Worm (Caenorhabditis elegans): Measurements from ENCODE around the gene rrc-1.

The rrc-1 gene

DNA sequence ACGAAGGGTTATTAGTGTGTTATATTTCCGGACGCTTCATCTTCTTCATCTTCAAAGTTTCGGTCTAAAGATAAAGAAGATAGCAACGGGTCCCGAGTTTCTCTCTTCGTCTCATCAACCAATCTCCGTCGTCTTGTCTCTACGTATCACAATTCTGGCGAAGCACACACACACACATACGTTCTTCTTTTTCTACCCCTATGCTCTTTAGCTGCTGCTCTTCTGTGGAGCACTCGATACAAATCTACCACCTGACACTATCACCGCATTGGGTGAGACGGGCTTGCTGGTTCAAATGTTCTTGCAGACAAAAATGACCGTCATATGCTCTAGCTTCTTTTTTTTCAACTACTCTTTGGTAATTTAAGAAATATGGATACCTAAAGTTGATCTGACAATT lies 1.3 kb upstream of the rrc-1 start:
- TF ChIP-seq aha-1 (tag) (peak; percentile 14), hlh-11 (tag; optimal IDR thresholded peaks at IDR 0.05) (peak; percentile 41), nhr-11 (tag; optimal IDR thresholded peaks at IDR 0.05) (peak; percentile 28), nhr-28 (tag; optimal IDR thresholded peaks at IDR 0.05) (no peak), tra-1 (GFP tag; IDR thresholded peaks at IDR 0.05) (no peak), mxl-2 (GFP tag; conservative IDR thresholded peaks at IDR 0.05) (no peak), Y105C5A.15 (GFP tag; IDR thresholded peaks at IDR 0.05) (no peak), madf-5 (GFP tag; IDR thresholded peaks at IDR 0.05) (no peak), nhr-6 (tag; optimal IDR thresholded peaks at IDR 0.05) (no peak), hif-1 (tag; optimal IDR thresholded peaks at IDR 0.05) (no peak), daf-16 (GFP tag; optimal IDR thresholded peaks at IDR 0.05) (no peak), daf-16 (tag; optimal IDR thresholded peaks at IDR 0.05) (no peak), lin-29 (GFP tag; IDR thresholded peaks at IDR 0.05) (no peak), hlh-30 (tag; optimal IDR thresholded peaks at IDR 0.05; ENCODE audit: insufficient read depth) (peak; percentile 20), cey-2 (tag; optimal IDR thresholded peaks at IDR 0.05; ENCODE audit: borderline replicate concordance, insufficient read depth) (no peak)

DNA sequence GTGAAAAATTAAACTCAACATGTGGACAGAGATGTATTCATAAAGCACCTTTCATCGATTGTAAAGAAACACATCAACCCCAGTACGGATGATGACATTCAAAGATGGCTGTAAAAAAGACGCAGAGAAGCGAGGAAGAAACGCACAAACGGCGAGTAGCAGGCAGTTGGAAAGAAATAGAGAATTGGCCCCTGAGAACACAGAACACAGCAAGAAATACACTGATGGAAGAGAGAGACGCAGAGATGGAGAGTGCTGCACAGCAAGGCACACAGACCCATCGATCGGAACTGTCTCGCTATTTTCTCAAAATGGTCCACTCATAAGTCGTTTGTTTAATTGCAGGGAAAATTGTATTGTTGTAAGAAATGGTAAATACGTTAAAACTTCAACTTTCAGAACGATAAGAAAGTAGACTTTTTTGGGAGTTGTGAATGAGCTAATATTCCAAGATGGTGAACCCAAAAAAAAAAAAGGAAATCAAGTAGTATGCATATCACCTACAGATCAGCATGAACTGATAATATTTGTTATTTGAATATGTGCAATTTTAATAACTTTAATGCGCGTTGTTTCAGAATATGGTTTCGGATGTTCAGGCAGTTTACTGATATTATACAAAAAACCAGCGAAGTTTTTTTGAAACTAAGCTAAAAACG lies 8.4 kb downstream of the rrc-1 start:
- no peak for TF ChIP-seq mdt-29 (GFP tag; IDR thresholded peaks at IDR 0.05)
- peak; percentile 45 for TF ChIP-seq nhr-28 (tag; optimal IDR thresholded peaks at IDR 0.05)
- peak; percentile 70 for TF ChIP-seq dmd-6 (GFP tag; IDR thresholded peaks at IDR 0.05)
- TF ChIP-seq pha-4 (GFP tag; IDR thresholded peaks at IDR 0.05), result no peak
- peak; percentile 72 for TF ChIP-seq pha-4 (tag; optimal IDR thresholded peaks at IDR 0.05)
- TF ChIP-seq mep-1 (tag; optimal IDR thresholded peaks at IDR 0.05), result peak; percentile 85
- TF ChIP-seq dpl-1 (GFP tag; optimal IDR thresholded peaks at IDR 0.05), result peak; percentile 23
- TF ChIP-seq nhr-11 (tag; optimal IDR thresholded peaks at IDR 0.05), result peak; percentile 20
- peak; percentile 38 for TF ChIP-seq ceh-28 (tag; optimal IDR thresholded peaks at IDR 0.05)
- TF ChIP-seq dve-1 (tag; optimal IDR thresholded peaks at IDR 0.05; ENCODE audit: insufficient read depth), result peak; percentile 86
- peak; percentile 59 for TF ChIP-seq nhr-25 (tag; optimal IDR thresholded peaks at IDR 0.05; ENCODE audit: borderline replicate concordance, insufficient read depth)
- no peak for TF ChIP-seq daf-16 (GFP tag; optimal IDR thresholded peaks at IDR 0.05)
- peak; percentile 77 for TF ChIP-seq daf-16 (tag; optimal IDR thresholded peaks at IDR 0.05)
- 0 out of 2 replicates have a peak, but pooled peaks have one; percentile 15 for TF ChIP-seq php-3 (GFP tag; IDR thresholded peaks at IDR 0.05)
- peak; percentile 82 for TF ChIP-seq hmg-1.1 (GFP tag; IDR thresholded peaks at IDR 0.05)
- TF ChIP-seq hlh-11 (tag; optimal IDR thresholded peaks at IDR 0.05), result peak; percentile 80
- no peak for TF ChIP-seq ceh-32 (tag; optimal IDR thresholded peaks at IDR 0.05; ENCODE audit: poor library complexity)
- TF ChIP-seq lin-1 (GFP tag; IDR thresholded peaks at IDR 0.05), result no peak
- TF ChIP-seq mxl-3 (GFP tag; optimal IDR thresholded peaks at IDR 0.05), result peak; percentile 40
- peak; percentile 42 for TF ChIP-seq nhr-6 (tag; optimal IDR thresholded peaks at IDR 0.05)
- TF ChIP-seq arid-1 (GFP tag; conservative IDR thresholded peaks at IDR 0.05), result 0 out of 2 replicates have a peak, but pooled peaks have one; percentile 43
- TF ChIP-seq mes-2 (tag; optimal IDR thresholded peaks at IDR 0.05; ENCODE audit: poor library complexity, severe bottlenecking), result peak; percentile 74
- TF ChIP-seq mdl-1 (tag; optimal IDR thresholded peaks at IDR 0.05), result peak in 1 of 2 experiments; percentile 76
- peak; percentile 33 for TF ChIP-seq pqm-1 (tag; optimal IDR thresholded peaks at IDR 0.05)
- no peak for TF ChIP-seq ceh-82 (tag; optimal IDR thresholded peaks at IDR 0.05)
- no peak for TF ChIP-seq daf-8 (GFP tag; IDR thresholded peaks at IDR 0.05)
- TF ChIP-seq unc-130 (GFP tag; optimal IDR thresholded peaks at IDR 0.05), result no peak
- peak; percentile 61 for TF ChIP-seq hlh-30 (tag; optimal IDR thresholded peaks at IDR 0.05; ENCODE audit: insufficient read depth)
- peak; percentile 75 for TF ChIP-seq rbr-2 (tag; optimal IDR thresholded peaks at IDR 0.05)
- peak in 1 of 2 experiments; percentile 93 for TF ChIP-seq unc-62 (GFP tag; optimal IDR thresholded peaks at IDR 0.05 in 1 of 2)
- no peak for TF ChIP-seq unc-62 (tag; optimal IDR thresholded peaks at IDR 0.05)

Measured in whole organism, L4 larva.